Fruit fly (Drosophila melanogaster): ENCODE measurements around the gene IFT57.

DNA sequence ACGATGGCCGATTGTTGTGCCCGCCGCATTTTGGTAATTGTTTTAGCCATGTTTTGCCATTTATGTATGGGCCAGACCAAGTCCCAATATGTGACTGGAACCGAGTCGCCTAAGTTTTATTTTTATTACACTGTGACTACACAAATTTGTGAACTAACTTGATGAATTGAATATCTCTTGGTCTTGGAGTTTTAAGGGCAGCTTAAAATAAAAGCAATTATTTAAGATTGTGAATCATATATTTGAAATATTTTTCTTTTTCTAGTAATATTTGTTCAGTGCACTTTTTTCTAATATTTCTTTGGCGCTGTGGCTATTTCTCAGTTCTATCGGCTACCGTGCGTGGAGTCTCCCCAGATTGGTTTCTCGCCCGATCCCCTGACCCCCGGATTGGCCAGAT is 37.1 kb upstream of the IFT57 start:
- TF ChIP-seq CG8478 (optimal IDR thresholded peaks at IDR 0.05) (no peak), CTCF (optimal IDR thresholded peaks at IDR 0.05) (no peak)
